Worm (Caenorhabditis elegans): ENCODE results near the gene F52G3.7.

DNA sequence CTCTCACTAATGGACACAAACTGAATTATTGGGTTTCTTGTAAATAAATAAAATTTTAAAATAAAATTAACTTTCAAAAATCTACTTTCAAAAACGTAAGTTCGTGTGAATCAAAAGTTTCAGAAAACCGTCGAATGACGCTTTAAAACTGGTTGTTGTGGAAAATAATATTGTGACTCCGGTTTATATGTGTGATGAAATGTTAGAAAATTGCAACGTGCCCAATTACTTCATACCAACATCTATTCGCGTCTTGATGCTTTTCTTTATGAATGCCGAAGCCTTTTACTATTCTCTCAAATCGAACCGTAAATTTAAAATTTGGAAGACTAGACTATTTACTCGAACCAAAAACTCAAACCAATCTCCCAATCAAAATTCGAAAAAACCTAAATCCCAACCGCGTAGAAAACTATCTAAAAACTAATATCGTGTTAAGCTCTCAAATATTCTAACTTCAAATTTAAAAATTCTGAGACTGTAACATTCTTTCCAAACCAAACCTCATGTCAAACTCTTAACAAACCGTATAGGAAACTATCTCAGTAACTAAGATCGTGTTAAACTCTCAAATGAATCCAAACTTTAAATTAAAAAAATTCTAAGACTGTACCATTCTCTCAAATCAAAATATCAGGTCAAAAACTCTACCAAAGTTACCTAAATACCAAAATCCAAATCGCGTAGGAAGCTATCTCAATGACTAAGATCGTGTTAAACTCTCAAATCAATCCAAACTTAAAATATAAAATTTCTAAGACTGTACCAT is 32.3 kb upstream of the F52G3.7 start:
- TF ChIP-seq unc-62 (GFP tag; optimal IDR thresholded peaks at IDR 0.05) (no peak), nhr-12 (tag; optimal IDR thresholded peaks at IDR 0.05) (no peak), R02D3.7 (tag; optimal IDR thresholded peaks at IDR 0.05) (no peak), mab-5 (tag; optimal IDR thresholded peaks at IDR 0.05) (no peak), zag-1 (tag; optimal IDR thresholded peaks at IDR 0.05) (no peak), blmp-1 (tag; optimal IDR thresholded peaks at IDR 0.05; ENCODE audit: insufficient read depth) (no peak), egl-27 (tag; optimal IDR thresholded peaks at IDR 0.05) (no peak), nhr-23 (tag; optimal IDR thresholded peaks at IDR 0.05) (no peak), ama-1 (optimal IDR thresholded peaks at IDR 0.05) (peak; percentile 99), nhr-21 (tag; optimal IDR thresholded peaks at IDR 0.05) (no peak), F13H6.1 (tag; optimal IDR thresholded peaks at IDR 0.05) (no peak), lin-11 (tag; optimal IDR thresholded peaks at IDR 0.05) (no peak), dmd-4 (tag; optimal IDR thresholded peaks at IDR 0.05) (no peak), elt-1 (tag; optimal IDR thresholded peaks at IDR 0.05) (no peak)

All from whole organism, L2 larva.